Worm (Caenorhabditis elegans): ENCODE measurements around the gene clec-67.
"Not testable (repeated sequence)": the region's sequence is repeated elsewhere in the genome, so short reads cannot be mapped to it uniquely, and the experiment has no call there.

clec-67 gene

ce11 chrIV:3904620-3905019 is 17.3 kb upstream of the clec-67 start, which contains the start of gene F56D6.21:
Gene F56D6.21, plus strand, starts transcription at chrIV:3904920.
- TF ChIP-seq peb-1 (tag; optimal IDR thresholded peaks at IDR 0.05) = no peak

- no peak for TF ChIP-seq blmp-1 (tag; optimal IDR thresholded peaks at IDR 0.05; ENCODE audit: insufficient read depth)
- no peak for TF ChIP-seq egl-27 (tag; optimal IDR thresholded peaks at IDR 0.05)
- no peak for TF ChIP-seq lin-11 (tag; optimal IDR thresholded peaks at IDR 0.05)
- no peak for TF ChIP-seq C34F6.9 (tag; optimal IDR thresholded peaks at IDR 0.05)
These were observed 15.6 kb upstream of the clec-67 start, which contains the start of gene F56D6.11 for ce11 chrIV:3906393-3906792. Gene F56D6.11, minus strand, starts transcription at chrIV:3906493.

- no peak for TF ChIP-seq egl-27 (tag; optimal IDR thresholded peaks at IDR 0.05)
- TF ChIP-seq nhr-21 (tag; optimal IDR thresholded peaks at IDR 0.05) = no peak
- TF ChIP-seq alr-1 (tag; optimal IDR thresholded peaks at IDR 0.05) = no peak
- no peak for TF ChIP-seq lin-11 (tag; optimal IDR thresholded peaks at IDR 0.05)
- TF ChIP-seq nhr-23 (tag; optimal IDR thresholded peaks at IDR 0.05) = no peak
- TF ChIP-seq sma-3 (GFP tag; optimal IDR thresholded peaks at IDR 0.05) = no peak
- TF ChIP-seq elt-3 (tag; optimal IDR thresholded peaks at IDR 0.05) = no peak
These were observed 14.3 kb upstream of the clec-67 start, which contains the start of the genes F56D6.22 and F56D6.12 for ce11 chrIV:3907506-3908188. Gene F56D6.22, minus strand, starts transcription at chrIV:3907606. Gene F56D6.12, plus strand, starts transcription at chrIV:3908138.

ce11 chrIV:3909114-3909513 is 12.9 kb upstream of the clec-67 start, which contains the start of gene F56D6.13:
Gene F56D6.13, plus strand, starts transcription at chrIV:3909414.
- TF ChIP-seq elt-1 (tag; optimal IDR thresholded peaks at IDR 0.05) (no peak), nhr-25 (tag; optimal IDR thresholded peaks at IDR 0.05) (no peak), ama-1 (optimal IDR thresholded peaks at IDR 0.05) (no peak), mbf-1 (tag; optimal IDR thresholded peaks at IDR 0.05) (no peak), unc-39 (tag; optimal IDR thresholded peaks at IDR 0.05) (no peak), dmd-4 (tag; optimal IDR thresholded peaks at IDR 0.05) (no peak), peb-1 (tag; optimal IDR thresholded peaks at IDR 0.05) (no peak), ztf-4 (tag; optimal IDR thresholded peaks at IDR 0.05) (no peak), ceh-16 (tag; optimal IDR thresholded peaks at IDR 0.05) (no peak), nhr-237 (tag; optimal IDR thresholded peaks at IDR 0.05) (no peak)

- TF ChIP-seq skn-1, mdl-1, nhr-237 (tag; optimal IDR thresholded peaks at IDR 0.05): not testable (repeated sequence)
These were observed 10.1 kb upstream of the clec-67 start, which contains the start of gene F56D6.18 for ce11 chrIV:3911848-3912247. Gene F56D6.18, minus strand, starts transcription at chrIV:3911948.

- TF ChIP-seq fos-1 (tag; optimal IDR thresholded peaks at IDR 0.05) = no peak
- TF ChIP-seq ztf-1 (GFP tag; conservative IDR thresholded peaks at IDR 0.05) = no peak
- TF ChIP-seq nhr-25 (tag; optimal IDR thresholded peaks at IDR 0.05) = no peak
- no peak for TF ChIP-seq nhr-23 (tag; optimal IDR thresholded peaks at IDR 0.05)
- no peak for TF ChIP-seq mbf-1 (tag; optimal IDR thresholded peaks at IDR 0.05)
These were observed 9.4 kb upstream of the clec-67 start, which contains the start of gene F56D6.20 for ce11 chrIV:3912598-3912997. Gene F56D6.20, plus strand, starts transcription at chrIV:3912898.

ce11 chrIV:3914462-3914861 is 7.5 kb upstream of the clec-67 start, which contains the start of gene F56D6.19:
Gene F56D6.19, plus strand, starts transcription at chrIV:3914762.
- TF ChIP-seq nhr-23 (tag; optimal IDR thresholded peaks at IDR 0.05) (no peak), ama-1 (optimal IDR thresholded peaks at IDR 0.05) (no peak), F13H6.1 (tag; optimal IDR thresholded peaks at IDR 0.05) (no peak), mdl-1 (tag; optimal IDR thresholded peaks at IDR 0.05) (no peak), elt-1 (tag; optimal IDR thresholded peaks at IDR 0.05) (no peak), Y55F3AM.14 (GFP tag; optimal IDR thresholded peaks at IDR 0.05) (no peak), ceh-16 (tag; optimal IDR thresholded peaks at IDR 0.05) (no peak), lin-13 (GFP tag; optimal IDR thresholded peaks at IDR 0.05) (no peak)

ce11 chrIV:3915296-3915695 is 6.7 kb upstream of the clec-67 start, which contains the start of gene srz-20:
Gene srz-20, plus strand, starts transcription at chrIV:3915596.
- TF ChIP-seq nhr-77 (tag; optimal IDR thresholded peaks at IDR 0.05) = no peak
- TF ChIP-seq lsy-2 (tag; optimal IDR thresholded peaks at IDR 0.05) = no peak
- TF ChIP-seq ztf-4 (tag; optimal IDR thresholded peaks at IDR 0.05) = no peak
- TF ChIP-seq lin-11 (tag; optimal IDR thresholded peaks at IDR 0.05) = no peak
- TF ChIP-seq alr-1 (tag; optimal IDR thresholded peaks at IDR 0.05) = no peak
- no peak for TF ChIP-seq ztf-11 (tag; optimal IDR thresholded peaks at IDR 0.05)
- TF ChIP-seq dmd-4 (tag; optimal IDR thresholded peaks at IDR 0.05) = no peak
- TF ChIP-seq zag-1 (tag; optimal IDR thresholded peaks at IDR 0.05) = no peak
- no peak for TF ChIP-seq nhr-6 (tag; optimal IDR thresholded peaks at IDR 0.05)
- TF ChIP-seq nhr-21 (tag; optimal IDR thresholded peaks at IDR 0.05) = no peak
- TF ChIP-seq fos-1 (tag; optimal IDR thresholded peaks at IDR 0.05) = no peak
- TF ChIP-seq nhr-11 (tag; optimal IDR thresholded peaks at IDR 0.05) = no peak
- TF ChIP-seq nhr-25 (tag; optimal IDR thresholded peaks at IDR 0.05) = no peak
- TF ChIP-seq lin-39 (tag; optimal IDR thresholded peaks at IDR 0.05) = no peak
